Fruit fly (Drosophila melanogaster): ENCODE results near the gene LanA.

The LanA gene

dm6 chr3L:6220187-6220586, 2.4 kb upstream of the LanA start, which contains the start of gene CG33946 (continued):
- TF ChIP-seq pzg (GFP tag; optimal IDR thresholded peaks at IDR 0.05) (no peak), shn (GFP tag; optimal IDR thresholded peaks at IDR 0.05) (peak; percentile 25), CG10959 (GFP tag; IDR thresholded peaks at IDR 0.05) (peak; percentile 58), gsb-n (tag; optimal IDR thresholded peaks at IDR 0.05) (no peak), Elba2 (GFP tag; optimal IDR thresholded peaks at IDR 0.05) (no peak), CG30403 (GFP tag; optimal IDR thresholded peaks at IDR 0.05) (peak; percentile 16), CG42726 (GFP tag; IDR thresholded peaks at IDR 0.05; ENCODE audit: partially characterized antibody) (no peak), crol (GFP tag; IDR thresholded peaks at IDR 0.05) (no peak), eve (GFP tag; optimal IDR thresholded peaks at IDR 0.05) (peak in 1 of 2 experiments; percentile 15), danr (GFP tag; IDR thresholded peaks at IDR 0.05) (0 out of 2 replicates have a peak, but pooled peaks have one; percentile 15), stc (GFP tag; IDR thresholded peaks at IDR 0.05) (peak; percentile 61), jigr1 (GFP tag; IDR thresholded peaks at IDR 0.05) (no peak), CG8944 (GFP tag; optimal IDR thresholded peaks at IDR 0.05) (peak; percentile 32), YL-1 (GFP tag; optimal IDR thresholded peaks at IDR 0.05) (no peak), Hmr (GFP tag; optimal IDR thresholded peaks at IDR 0.05) (no peak), Sox102F (GFP tag; optimal IDR thresholded peaks at IDR 0.05) (peak; percentile 20), H2.0 (GFP tag; IDR thresholded peaks at IDR 0.05) (peak; percentile 36; the same call in 1 of the 2 replicates), CG16815 (GFP tag; optimal IDR thresholded peaks at IDR 0.05) (peak; percentile 29), CG8089 (GFP tag; optimal IDR thresholded peaks at IDR 0.05) (peak; percentile 0), CG10979 (tag; optimal IDR thresholded peaks at IDR 0.05) (peak; percentile 20), da (GFP tag; optimal IDR thresholded peaks at IDR 0.05) (no peak), CG8290 (GFP tag; optimal IDR thresholded peaks at IDR 0.05) (no peak), CG8290 (tag; optimal IDR thresholded peaks at IDR 0.05) (peak in 1 of 2 experiments; percentile 0), Side (GFP tag; optimal IDR thresholded peaks at IDR 0.05) (no peak), CG7357 (GFP tag; IDR thresholded peaks at IDR 0.05) (no peak), sim (GFP tag; IDR thresholded peaks at IDR 0.05) (no peak), ato (GFP tag; IDR thresholded peaks at IDR 0.05; ENCODE audit: partially characterized antibody) (no peak), CG34422 (GFP tag; IDR thresholded peaks at IDR 0.05) (peak; percentile 35; the same call in 1 of the 3 replicates), CG9215 (GFP tag; IDR thresholded peaks at IDR 0.05) (peak; percentile 34; the same call in 1 of the 2 replicates), CG1602 (GFP tag; optimal IDR thresholded peaks at IDR 0.05) (peak; percentile 25), Bdp1 (GFP tag; optimal IDR thresholded peaks at IDR 0.05) (no peak), CG14014 (GFP tag; IDR thresholded peaks at IDR 0.05) (0 out of 2 replicates have a peak, but pooled peaks have one; percentile 16), bsh (GFP tag; optimal IDR thresholded peaks at IDR 0.05) (peak in 1 of 2 experiments; percentile 47), slou (GFP tag; optimal IDR thresholded peaks at IDR 0.05) (no peak), croc (GFP tag; conservative IDR thresholded peaks at IDR 0.05) (no peak), CG18262 (tag; optimal IDR thresholded peaks at IDR 0.05) (peak; percentile 10), her (GFP tag; optimal IDR thresholded peaks at IDR 0.05) (no peak), Doc3 (GFP tag; IDR thresholded peaks at IDR 0.05; ENCODE audit: partially characterized antibody) (no peak), ham (GFP tag; IDR thresholded peaks at IDR 0.05) (no peak), GATAe (GFP tag; conservative IDR thresholded peaks at IDR 0.05) (no peak), psq (GFP tag; optimal IDR thresholded peaks at IDR 0.05) (no peak), ken (GFP tag; IDR thresholded peaks at IDR 0.05) (peak; percentile 45; the same call in 2 of the 3 replicates), CG17328 (GFP tag; IDR thresholded peaks at IDR 0.05) (peak; percentile 37; the same call in 1 of the 2 replicates), sisA (GFP tag; IDR thresholded peaks at IDR 0.05) (peak; percentile 48), NfI (GFP tag; optimal IDR thresholded peaks at IDR 0.05) (peak; percentile 21), dmrt99B (tag; optimal IDR thresholded peaks at IDR 0.05) (no peak), Eip74EF (GFP tag; optimal IDR thresholded peaks at IDR 0.05) (no peak), CG8765 (GFP tag; IDR thresholded peaks at IDR 0.05) (peak; percentile 46; the same call in 1 of the 2 replicates), CG13775 (GFP tag; optimal IDR thresholded peaks at IDR 0.05) (peak; percentile 33), Atf6 (GFP tag; IDR thresholded peaks at IDR 0.05) (no peak), Ptx1 (GFP tag; IDR thresholded peaks at IDR 0.05) (0 out of 2 replicates have a peak, but pooled peaks have one; percentile 20), CG2712 (tag; optimal IDR thresholded peaks at IDR 0.05) (peak; percentile 23)
